Fruit fly (Drosophila melanogaster): Measurements from ENCODE around the gene CG33922.

Gene CG33922

DNA sequence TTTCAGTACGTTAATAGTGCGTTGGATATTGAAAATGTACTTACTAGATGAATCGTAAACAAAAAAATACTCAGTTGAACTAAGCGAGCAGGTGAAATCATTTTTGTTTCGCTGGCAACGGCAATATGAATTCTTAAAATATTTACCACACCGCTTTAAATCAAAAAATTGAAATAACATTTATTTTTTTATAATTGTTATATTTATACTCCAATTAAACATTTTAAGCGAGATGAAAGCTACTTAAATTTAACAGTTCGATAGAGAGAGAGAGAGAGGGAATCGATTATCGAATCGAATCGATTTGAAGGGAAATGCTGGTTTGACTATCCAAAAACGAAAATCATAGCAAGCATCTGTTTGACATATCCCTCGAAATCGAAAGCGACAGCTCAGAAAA is at the start of gene CG33922, which contains the start of gene Cdlc2:
Gene CG33922 (minus strand): TSS at position 101 of the 400 bp plus-strand sequence.
Gene Cdlc2 (plus strand): TSS at position 330 of the 400 bp plus-strand sequence.
- TF ChIP-seq cic (GFP tag; optimal IDR thresholded peaks at IDR 0.05) (no peak), CG1620 (GFP tag; optimal IDR thresholded peaks at IDR 0.05) (no peak), Crg-1 (GFP tag; optimal IDR thresholded peaks at IDR 0.05) (no peak), CG7101 (tag; optimal IDR thresholded peaks at IDR 0.05) (no peak), toe (GFP tag; optimal IDR thresholded peaks at IDR 0.05) (no peak), CG11617 (GFP tag; optimal IDR thresholded peaks at IDR 0.05) (no peak), pad (GFP tag; optimal IDR thresholded peaks at IDR 0.05) (no peak), CG33017 (tag; optimal IDR thresholded peaks at IDR 0.05) (no peak), CG7045 (GFP tag; optimal IDR thresholded peaks at IDR 0.05) (no peak), bab1 (GFP tag; optimal IDR thresholded peaks at IDR 0.05) (no peak), CG14711 (tag; optimal IDR thresholded peaks at IDR 0.05) (no peak), cnc (optimal IDR thresholded peaks at IDR 0.05) (no peak), Clk (GFP tag; optimal IDR thresholded peaks at IDR 0.05) (no peak), ovo (GFP tag; optimal IDR thresholded peaks at IDR 0.05) (no peak), tj (GFP tag; optimal IDR thresholded peaks at IDR 0.05) (no peak), Hr96 (GFP tag; optimal IDR thresholded peaks at IDR 0.05) (no peak), CG12768 (GFP tag; optimal IDR thresholded peaks at IDR 0.05) (no peak)

dm6 chr2L:1393611-1394010 is 49.6 kb upstream of the CG33922 start:
- TF ChIP-seq Hr96 (GFP tag; optimal IDR thresholded peaks at IDR 0.05), result no peak
- no peak for TF ChIP-seq cic (GFP tag; optimal IDR thresholded peaks at IDR 0.05)
- TF ChIP-seq tj (GFP tag; optimal IDR thresholded peaks at IDR 0.05), result no peak
- TF ChIP-seq Mnt (GFP tag; optimal IDR thresholded peaks at IDR 0.05), result no peak
- no peak for TF ChIP-seq CG7101 (tag; optimal IDR thresholded peaks at IDR 0.05)
- TF ChIP-seq CG11617 (GFP tag; optimal IDR thresholded peaks at IDR 0.05), result no peak
- no peak for TF ChIP-seq bab1 (GFP tag; optimal IDR thresholded peaks at IDR 0.05)
- no peak for TF ChIP-seq ovo (GFP tag; optimal IDR thresholded peaks at IDR 0.05)
- TF ChIP-seq kay (GFP tag; ENCODE audit: borderline replicate concordance), result no peak
- no peak for TF ChIP-seq CG12768 (GFP tag; optimal IDR thresholded peaks at IDR 0.05)
- no peak for TF ChIP-seq CG1620 (GFP tag; optimal IDR thresholded peaks at IDR 0.05)
- no peak for TF ChIP-seq CG7045 (GFP tag; optimal IDR thresholded peaks at IDR 0.05)
- TF ChIP-seq Crg-1 (GFP tag; optimal IDR thresholded peaks at IDR 0.05), result no peak
- no peak for TF ChIP-seq pad (GFP tag; optimal IDR thresholded peaks at IDR 0.05)
- TF ChIP-seq CG5204 (GFP tag; optimal IDR thresholded peaks at IDR 0.05), result no peak
- no peak for TF ChIP-seq cnc (optimal IDR thresholded peaks at IDR 0.05)
- TF ChIP-seq Clk (GFP tag; optimal IDR thresholded peaks at IDR 0.05), result no peak
- no peak for TF ChIP-seq toe (GFP tag; optimal IDR thresholded peaks at IDR 0.05)
- TF ChIP-seq CG33017 (tag; optimal IDR thresholded peaks at IDR 0.05), result no peak
- no peak for TF ChIP-seq CG14711 (tag; optimal IDR thresholded peaks at IDR 0.05)

DNA sequence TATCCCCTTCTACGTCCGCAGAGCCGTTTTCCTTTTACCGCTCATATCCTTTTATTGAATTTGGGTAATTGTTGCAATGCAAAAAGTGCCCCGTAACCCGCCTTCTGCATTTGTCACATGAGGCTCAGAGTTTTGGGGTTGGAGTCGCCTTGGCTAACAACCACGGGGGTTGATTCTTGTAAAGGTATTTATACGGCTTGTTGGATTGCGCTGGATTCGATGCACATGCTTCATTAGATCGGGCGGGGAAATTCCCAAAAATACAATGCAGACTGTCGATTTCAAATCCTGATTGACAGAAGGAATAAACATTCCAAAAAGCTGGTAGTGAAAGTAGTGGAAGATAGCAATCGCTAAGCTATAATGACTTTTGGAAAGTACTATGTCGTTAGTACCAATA is 46.3 kb upstream of the CG33922 start:
- TF ChIP-seq cic (GFP tag; optimal IDR thresholded peaks at IDR 0.05), result no peak

dm6 chr2L:1387811-1388210 is 43.8 kb upstream of the CG33922 start:
- no peak for TF ChIP-seq tj (GFP tag; optimal IDR thresholded peaks at IDR 0.05)
- TF ChIP-seq CG5204 (GFP tag; optimal IDR thresholded peaks at IDR 0.05), result no peak
- no peak for TF ChIP-seq cnc (optimal IDR thresholded peaks at IDR 0.05)
- no peak for TF ChIP-seq Mnt (GFP tag; optimal IDR thresholded peaks at IDR 0.05)
- no peak for TF ChIP-seq CG33017 (tag; optimal IDR thresholded peaks at IDR 0.05)

- TF ChIP-seq Hr96 (GFP tag; optimal IDR thresholded peaks at IDR 0.05) (no peak), cic (GFP tag; optimal IDR thresholded peaks at IDR 0.05) (no peak), CG12768 (GFP tag; optimal IDR thresholded peaks at IDR 0.05) (no peak), Mnt (GFP tag; optimal IDR thresholded peaks at IDR 0.05) (no peak), CG7101 (tag; optimal IDR thresholded peaks at IDR 0.05) (no peak), CG7045 (GFP tag; optimal IDR thresholded peaks at IDR 0.05) (no peak), cnc (optimal IDR thresholded peaks at IDR 0.05) (no peak), CG1620 (GFP tag; optimal IDR thresholded peaks at IDR 0.05) (no peak)
Measured at dm6 chr2L:1386512-1386911, 42.5 kb upstream of the CG33922 start.

DNA sequence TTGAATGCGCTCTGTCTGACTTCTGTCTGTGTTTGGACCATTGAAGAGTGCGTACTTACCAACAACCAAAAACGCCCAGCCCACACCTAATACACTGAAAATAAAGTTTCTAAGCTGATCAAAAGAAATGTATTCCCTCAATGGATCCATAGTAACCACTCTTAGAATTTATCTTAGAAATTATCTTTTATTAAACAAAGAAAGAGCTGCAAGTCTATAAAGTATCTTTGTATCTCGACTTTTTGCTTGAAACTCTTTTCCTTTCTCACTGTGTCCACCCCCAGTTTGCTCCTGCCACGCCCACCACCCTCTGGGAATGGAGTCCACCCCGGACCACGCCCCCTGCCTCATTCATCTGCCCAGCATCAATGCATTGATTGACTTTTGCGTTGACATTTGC is 33.7 kb upstream of the CG33922 start:
- TF ChIP-seq Mnt (GFP tag; optimal IDR thresholded peaks at IDR 0.05) (no peak), ovo (GFP tag; optimal IDR thresholded peaks at IDR 0.05) (no peak), CG7045 (GFP tag; optimal IDR thresholded peaks at IDR 0.05) (no peak), CG33017 (tag; optimal IDR thresholded peaks at IDR 0.05) (no peak), Crg-1 (GFP tag; optimal IDR thresholded peaks at IDR 0.05) (no peak), CG12768 (GFP tag; optimal IDR thresholded peaks at IDR 0.05) (no peak), cnc (optimal IDR thresholded peaks at IDR 0.05) (no peak), cic (GFP tag; optimal IDR thresholded peaks at IDR 0.05) (no peak), bab1 (GFP tag; optimal IDR thresholded peaks at IDR 0.05) (no peak), Hr96 (GFP tag; optimal IDR thresholded peaks at IDR 0.05) (no peak), toe (GFP tag; optimal IDR thresholded peaks at IDR 0.05) (no peak), kay (GFP tag; ENCODE audit: borderline replicate concordance) (no peak), pad (GFP tag; optimal IDR thresholded peaks at IDR 0.05) (no peak), CG5204 (GFP tag; optimal IDR thresholded peaks at IDR 0.05) (no peak), tj (GFP tag; optimal IDR thresholded peaks at IDR 0.05) (no peak)

DNA sequence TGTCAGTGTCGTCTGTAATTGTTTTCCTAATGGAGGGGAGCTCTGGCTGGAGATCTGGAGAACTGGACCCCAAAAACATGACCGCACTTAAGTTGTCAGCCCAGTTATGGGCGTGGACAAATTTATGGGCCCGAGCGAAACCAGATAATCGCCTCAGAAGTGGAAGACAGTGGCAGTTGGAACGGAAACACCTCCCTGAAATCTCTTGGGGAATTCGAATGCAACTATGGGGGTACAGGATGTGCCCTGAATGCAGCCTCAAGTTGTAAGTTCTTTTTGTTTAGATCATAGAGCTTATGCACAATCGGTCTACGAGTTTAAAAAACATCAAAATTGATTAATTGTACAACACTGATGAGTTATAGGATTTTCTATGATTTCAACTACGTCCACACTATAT is 23.7 kb upstream of the CG33922 start, which contains the start of gene CG14346:
Gene CG14346 (plus strand): TSS at position 301 of the 400 bp plus-strand sequence.
- TF ChIP-seq Clk (GFP tag; optimal IDR thresholded peaks at IDR 0.05), result no peak
- no peak for TF ChIP-seq pad (GFP tag; optimal IDR thresholded peaks at IDR 0.05)
- TF ChIP-seq CG1620 (GFP tag; optimal IDR thresholded peaks at IDR 0.05), result no peak
- TF ChIP-seq kay (GFP tag; ENCODE audit: borderline replicate concordance), result no peak
- TF ChIP-seq tj (GFP tag; optimal IDR thresholded peaks at IDR 0.05), result no peak
- TF ChIP-seq cic (GFP tag; optimal IDR thresholded peaks at IDR 0.05), result no peak
- TF ChIP-seq Hr96 (GFP tag; optimal IDR thresholded peaks at IDR 0.05), result no peak
- no peak for TF ChIP-seq Mnt (GFP tag; optimal IDR thresholded peaks at IDR 0.05)
- no peak for TF ChIP-seq CG5204 (GFP tag; optimal IDR thresholded peaks at IDR 0.05)
- TF ChIP-seq CG33017 (tag; optimal IDR thresholded peaks at IDR 0.05), result no peak
- TF ChIP-seq CG7045 (GFP tag; optimal IDR thresholded peaks at IDR 0.05), result no peak
- TF ChIP-seq bab1 (GFP tag; optimal IDR thresholded peaks at IDR 0.05), result no peak
- TF ChIP-seq ovo (GFP tag; optimal IDR thresholded peaks at IDR 0.05), result no peak
- no peak for TF ChIP-seq cnc (optimal IDR thresholded peaks at IDR 0.05)
- TF ChIP-seq CG7101 (tag; optimal IDR thresholded peaks at IDR 0.05), result no peak
- no peak for TF ChIP-seq CG11617 (GFP tag; optimal IDR thresholded peaks at IDR 0.05)
- no peak for TF ChIP-seq Crg-1 (GFP tag; optimal IDR thresholded peaks at IDR 0.05)
- no peak for TF ChIP-seq CG14711 (tag; optimal IDR thresholded peaks at IDR 0.05)

Data from whole organism, adult.